Fruit fly (Drosophila melanogaster) whole organism, pupa: ENCODE measurements around the gene TfAP-2.

ENCODE experiments used
- CG12605 ChIP-seq: fragments of 200-800 bp; sonication (Bioruptor generic); IDR thresholded peaks from 2 replicates; pipeline ENCODE4 v1.3.6; 2022; ENCODE audit warnings: missing biosample characterization, missing genetic modification characterization
- CG14655 ChIP-seq: fragments of 200-800 bp; sonication (Bioruptor generic); optimal IDR thresholded peaks from 3 replicates; lab custom pipeline; 2017; ENCODE audit warnings: mild to moderate bottlenecking, missing biosample characterization, missing genetic modification reagents, missing genetic modification characterization
- CG32121 ChIP-seq: fragments of 200-800 bp; sonication (Bioruptor generic); IDR thresholded peaks from 2 replicates; pipeline ENCODE4 v1.3.6; 2022; ENCODE audit warnings: missing biosample characterization, missing genetic modification characterization
- CG9948 ChIP-seq: fragments of 200-800 bp; sonication (Bioruptor generic); optimal IDR thresholded peaks from 2 replicates; lab custom pipeline; 2018; ENCODE audit warnings: missing biosample characterization, mild to moderate bottlenecking, missing genetic modification characterization, moderate library complexity
- Ets98B ChIP-seq: fragments of 200-800 bp; sonication (Bioruptor generic); IDR thresholded peaks from 2 replicates; pipeline ENCODE4 v1.3.6; 2022; ENCODE audit warnings: missing biosample characterization, missing genetic modification characterization
- Snoo ChIP-seq: fragments of 200-800 bp; sonication (Bioruptor generic); optimal IDR thresholded peaks from 3 replicates; lab custom pipeline; 2017; ENCODE audit warnings: missing biosample characterization, mild to moderate bottlenecking, missing genetic modification characterization, inconsistent platforms
- gl ChIP-seq: fragments of 200-800 bp; sonication (Bioruptor generic); optimal IDR thresholded peaks from 2 replicates; lab custom pipeline; 2018; ENCODE audit warnings: missing biosample characterization, mild to moderate bottlenecking, missing genetic modification characterization
- rn ChIP-seq: fragments of 200-800 bp; sonication (Bioruptor generic); IDR thresholded peaks from 2 replicates; pipeline ENCODE4 v1.3.6; 2022; ENCODE audit warnings: missing biosample characterization, missing genetic modification characterization

DNA sequence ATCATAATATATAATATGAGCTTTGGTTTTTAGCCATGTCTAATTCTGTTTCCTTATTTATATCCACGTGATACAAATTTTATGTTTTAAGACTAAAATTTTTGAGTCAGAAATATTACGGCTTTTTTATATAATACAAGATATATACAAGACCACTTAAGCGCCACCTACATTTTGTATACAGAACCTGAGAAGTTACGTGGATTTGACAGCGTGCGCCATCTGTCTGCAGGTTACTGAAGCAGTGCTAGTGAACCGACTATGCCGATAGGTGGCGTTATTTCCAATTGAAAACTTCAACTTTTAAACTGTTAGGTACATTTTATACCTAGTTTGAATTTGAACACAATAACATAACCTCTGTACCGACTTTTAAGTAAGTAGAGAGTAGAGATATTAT is 66.1 kb downstream of the TfAP-2 start:
- no peak for TF ChIP-seq rn
- no peak for TF ChIP-seq Snoo
- TF ChIP-seq CG14655, result no peak
- TF ChIP-seq CG32121 (GFP tag; lab: Robert Waterston, UW), result no peak
- no peak for TF ChIP-seq Ets98B (GFP tag; lab: Robert Waterston, UW)
- no peak for TF ChIP-seq CG12605 (GFP tag; lab: Robert Waterston, UW)
- no peak for TF ChIP-seq CG9948 (tag; lab: Kevin White, UChicago)
- TF ChIP-seq gl (tag; lab: Kevin White, UChicago), result no peak
